Worm (Caenorhabditis elegans) whole organism, L3 larva: ENCODE data around the gene fipr-9.

Experiments used
- R02D3.7 ChIP-seq: fragments of 150-350 bp; optimal IDR thresholded peaks from 2 replicates; lab custom pipeline; 2014; ENCODE audit warnings: missing biosample characterization, missing genetic modification characterization
- aly-2 ChIP-seq: fragments of 150-350 bp; optimal IDR thresholded peaks from 2 replicates; lab custom pipeline; 2014; ENCODE audit warnings: missing biosample characterization, missing genetic modification characterization
- ama-1 ChIP-seq: fragments of 150-350 bp; optimal IDR thresholded peaks from 2 replicates; lab custom pipeline; 2018
- ceh-16 ChIP-seq: sonication (generic microtip); optimal IDR thresholded peaks from 2 replicates; lab custom pipeline; 2017; ENCODE audit warnings: missing biosample characterization, missing genetic modification characterization
- ceh-28 ChIP-seq: fragments of 150-350 bp; optimal IDR thresholded peaks from 2 replicates; lab custom pipeline; 2014; ENCODE audit warnings: missing biosample characterization, missing genetic modification reagents, missing genetic modification characterization
- ceh-82 ChIP-seq: fragments of 150-350 bp; optimal IDR thresholded peaks from 2 replicates; lab custom pipeline; 2014; ENCODE audit warnings: missing biosample characterization, missing genetic modification characterization
- ceh-9 ChIP-seq: sonication (generic microtip); optimal IDR thresholded peaks from 2 replicates; lab custom pipeline; 2018; ENCODE audit warnings: missing biosample characterization, missing genetic modification characterization
- daf-12 ChIP-seq: fragments of 150-350 bp; optimal IDR thresholded peaks from 2 replicates; lab custom pipeline; 2014; ENCODE audit warnings: missing biosample characterization, missing genetic modification reagents, missing genetic modification characterization
- egl-27 ChIP-seq: sonication (generic microtip); optimal IDR thresholded peaks from 4 replicates; lab custom pipeline; 2017; ENCODE audit warnings: missing biosample characterization, missing genetic modification reagents, missing genetic modification characterization
- egl-5 ChIP-seq: fragments of 150-350 bp; optimal IDR thresholded peaks from 2 replicates; lab custom pipeline; 2017; ENCODE audit warnings: missing biosample characterization, missing genetic modification reagents, missing genetic modification characterization, inconsistent platforms
- elt-2 ChIP-seq: sonication (generic microtip); optimal IDR thresholded peaks from 2 replicates; lab custom pipeline; 2016; ENCODE audit warnings: missing genetic modification reagents, mild to moderate bottlenecking, missing genetic modification characterization, missing compliant biosample characterization
- eor-1 ChIP-seq, 2 experiments: fragments of 150-350 bp; optimal IDR thresholded peaks; 2 replicates each; lab custom pipeline; 2014 to 2018; ENCODE audit warnings: missing biosample characterization in 2 of 2, missing genetic modification characterization in 2 of 2
- fkh-2 ChIP-seq: fragments of 150-350 bp; optimal IDR thresholded peaks from 2 replicates; lab custom pipeline; 2014; ENCODE audit warnings: missing biosample characterization, missing genetic modification reagents, missing genetic modification characterization
- fos-1 ChIP-seq: fragments of 150-350 bp; optimal IDR thresholded peaks from 2 replicates; lab custom pipeline; 2014; ENCODE audit warnings: missing biosample characterization, missing genetic modification characterization
- jun-1 ChIP-seq: fragments of 150-350 bp; optimal IDR thresholded peaks from 2 replicates; lab custom pipeline; 2014; ENCODE audit warnings: missing biosample characterization, missing genetic modification reagents, missing genetic modification characterization
- lin-15B ChIP-seq: fragments of 150-350 bp; optimal IDR thresholded peaks from 2 replicates; lab custom pipeline; 2014; ENCODE audit warnings: missing biosample characterization, missing genetic modification characterization
- lin-39 ChIP-seq: fragments of 150-350 bp; optimal IDR thresholded peaks from 2 replicates; lab custom pipeline; 2018; ENCODE audit warnings: missing biosample characterization, missing genetic modification reagents, missing genetic modification characterization
- lsy-12 ChIP-seq: sonication (generic microtip); optimal IDR thresholded peaks from 2 replicates; lab custom pipeline; 2016; ENCODE audit warnings: mild to moderate bottlenecking, missing genetic modification characterization, missing compliant biosample characterization
- mdl-1 ChIP-seq: fragments of 150-350 bp; optimal IDR thresholded peaks from 2 replicates; lab custom pipeline; 2014; ENCODE audit warnings: missing biosample characterization, missing genetic modification characterization
- mml-1 ChIP-seq: fragments of 150-350 bp; sonication (generic microtip); optimal IDR thresholded peaks from 3 replicates; lab custom pipeline; 2014; ENCODE audit warnings: missing biosample characterization, missing genetic modification characterization
- nfya-1 ChIP-seq: sonication (generic microtip); optimal IDR thresholded peaks from 2 replicates; lab custom pipeline; 2017; ENCODE audit warnings: missing genetic modification characterization, mild to moderate bottlenecking, missing compliant biosample characterization, antibody characterized with exemption, moderate library complexity; ENCODE audit not compliant: insufficient read depth
- nhr-12 ChIP-seq: fragments of 150-350 bp; optimal IDR thresholded peaks from 2 replicates; lab custom pipeline; 2014; ENCODE audit warnings: missing biosample characterization, missing genetic modification characterization
- nhr-23 ChIP-seq: fragments of 150-350 bp; optimal IDR thresholded peaks from 2 replicates; lab custom pipeline; 2014; ENCODE audit warnings: missing biosample characterization, missing genetic modification reagents, missing genetic modification characterization
- nhr-25 ChIP-seq: sonication (generic microtip); optimal IDR thresholded peaks from 2 replicates; lab custom pipeline; 2017; ENCODE audit warnings: missing biosample characterization, missing genetic modification characterization
- nhr-28 ChIP-seq: fragments of 150-350 bp; optimal IDR thresholded peaks from 2 replicates; lab custom pipeline; 2014; ENCODE audit warnings: missing biosample characterization, missing genetic modification characterization
- nhr-43 ChIP-seq: sonication (generic microtip); optimal IDR thresholded peaks from 2 replicates; lab custom pipeline; 2016; ENCODE audit warnings: mild to moderate bottlenecking, missing genetic modification characterization, missing compliant biosample characterization; ENCODE audit not compliant: poor library complexity, severe bottlenecking
- nhr-76 ChIP-seq: fragments of 150-350 bp; sonication (generic microtip); optimal IDR thresholded peaks from 5 replicates; lab custom pipeline; 2014; ENCODE audit warnings: missing biosample characterization, missing genetic modification characterization
- nhr-77 ChIP-seq: fragments of 150-350 bp; optimal IDR thresholded peaks from 2 replicates; lab custom pipeline; 2014; ENCODE audit warnings: missing biosample characterization, missing genetic modification characterization
- pha-4 ChIP-seq: fragments of 150-350 bp; optimal IDR thresholded peaks from 2 replicates; lab custom pipeline; 2014; ENCODE audit warnings: missing biosample characterization, missing genetic modification reagents, missing genetic modification characterization
- pqm-1 ChIP-seq: fragments of 150-350 bp; optimal IDR thresholded peaks from 2 replicates; lab custom pipeline; 2017; ENCODE audit warnings: missing biosample characterization, missing genetic modification characterization, inconsistent platforms
- skn-1 ChIP-seq: fragments of 150-350 bp; optimal IDR thresholded peaks from 2 replicates; lab custom pipeline; 2014; ENCODE audit warnings: missing biosample characterization, missing genetic modification characterization
- snpc-4 ChIP-seq: fragments of 150-350 bp; optimal IDR thresholded peaks from 2 replicates; lab custom pipeline; 2014; ENCODE audit warnings: missing biosample characterization, missing genetic modification characterization
- tbx-2 ChIP-seq: sonication (generic microtip); optimal IDR thresholded peaks from 2 replicates; lab custom pipeline; 2016; ENCODE audit warnings: mild to moderate bottlenecking, missing genetic modification characterization, missing compliant biosample characterization
- unc-39 ChIP-seq: sonication (generic microtip); optimal IDR thresholded peaks from 4 replicates; lab custom pipeline; 2017; ENCODE audit warnings: missing biosample characterization, missing genetic modification characterization
- unc-62 ChIP-seq: fragments of 150-350 bp; sonication (generic microtip); optimal IDR thresholded peaks from 4 replicates; lab custom pipeline; 2014; ENCODE audit warnings: missing biosample characterization, missing genetic modification reagents, missing genetic modification characterization
- zag-1 ChIP-seq: fragments of 150-350 bp; optimal IDR thresholded peaks from 2 replicates; lab custom pipeline; 2014; ENCODE audit warnings: missing biosample characterization, missing genetic modification characterization
- ztf-11 ChIP-seq: fragments of 150-350 bp; optimal IDR thresholded peaks from 2 replicates; lab custom pipeline; 2014; ENCODE audit warnings: missing biosample characterization, missing genetic modification characterization

fipr-9 gene

DNA sequence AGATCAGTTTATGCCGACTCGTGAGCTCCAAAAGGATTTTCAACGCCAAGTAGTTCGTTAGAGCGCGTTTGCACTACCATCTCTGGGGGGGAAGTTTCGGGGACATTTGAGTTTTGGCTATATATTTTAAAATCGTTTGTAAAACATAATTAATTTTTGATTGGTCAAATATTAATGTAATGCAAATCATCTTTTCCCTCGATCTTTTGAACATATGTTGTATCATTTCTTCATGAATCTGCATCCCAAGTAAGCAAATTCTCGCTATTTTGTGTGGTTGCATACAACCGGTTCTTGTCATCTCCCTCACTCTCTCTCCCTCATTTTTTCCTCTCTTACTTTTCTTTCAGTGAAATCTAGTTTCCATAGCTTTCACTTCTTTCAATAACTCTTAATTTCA, 43.3 kb upstream of the fipr-9 start:
- TF ChIP-seq nfya-1 (tag; lab: Kevin White, UChicago) (peak; percentile 45), fkh-2 (tag; lab: Kevin White, UChicago) (no peak), mml-1 (tag; lab: Kevin White, UChicago) (no peak), jun-1 (peak; percentile 10), unc-62 (no peak), lin-15B (tag; lab: Kevin White, UChicago) (peak; percentile 72), ceh-9 (tag; lab: Kevin White, UChicago) (no peak), mdl-1 (tag; lab: Kevin White, UChicago) (no peak), ceh-82 (tag; lab: Kevin White, UChicago) (no peak), nhr-25 (peak; percentile 85), daf-12 (tag; lab: Kevin White, UChicago) (no peak), tbx-2 (tag; lab: Kevin White, UChicago) (no peak), ama-1 (lab: Kevin White, UChicago) (no peak), aly-2 (tag; lab: Kevin White, UChicago) (no peak), zag-1 (tag; lab: Kevin White, UChicago) (no peak), R02D3.7 (tag; lab: Kevin White, UChicago) (no peak), elt-2 (tag; lab: Kevin White, UChicago) (peak; percentile 14), ztf-11 (tag; lab: Kevin White, UChicago) (no peak), egl-27 (tag; lab: Kevin White, UChicago) (no peak), unc-39 (tag; lab: Kevin White, UChicago) (no peak), snpc-4 (tag; lab: Kevin White, UChicago) (peak; percentile 45), pqm-1 (tag; lab: Kevin White, UChicago) (peak; percentile 9), pha-4 (tag; lab: Kevin White, UChicago) (peak; percentile 73), skn-1 (tag; lab: Kevin White, UChicago) (peak; percentile 69), egl-5 (tag; lab: Kevin White, UChicago) (no peak), fos-1 (tag; lab: Kevin White, UChicago) (no peak), nhr-76 (no peak), lin-39 (no peak), nhr-23 (peak; percentile 42), nhr-28 (no peak), ceh-28 (no peak), nhr-43 (tag; lab: Kevin White, UChicago) (peak; percentile 66)

ce11 chrV:10179235-10179634, 42.2 kb upstream of the fipr-9 start, which contains the start of gene cul-5:
cul-5 (plus strand) TSS chrV:10179535.
- peak; percentile 28 for TF ChIP-seq elt-2 (tag; lab: Kevin White, UChicago)
- peak; percentile 29 for TF ChIP-seq pha-4 (tag; lab: Kevin White, UChicago)
- no peak for TF ChIP-seq egl-27 (tag; lab: Kevin White, UChicago)
- TF ChIP-seq mml-1 (tag; lab: Kevin White, UChicago), result no peak
- no peak for TF ChIP-seq unc-62
- TF ChIP-seq ceh-16 (tag; lab: Kevin White, UChicago), result no peak
- TF ChIP-seq pqm-1 (tag; lab: Kevin White, UChicago), result peak; percentile 35

DNA sequence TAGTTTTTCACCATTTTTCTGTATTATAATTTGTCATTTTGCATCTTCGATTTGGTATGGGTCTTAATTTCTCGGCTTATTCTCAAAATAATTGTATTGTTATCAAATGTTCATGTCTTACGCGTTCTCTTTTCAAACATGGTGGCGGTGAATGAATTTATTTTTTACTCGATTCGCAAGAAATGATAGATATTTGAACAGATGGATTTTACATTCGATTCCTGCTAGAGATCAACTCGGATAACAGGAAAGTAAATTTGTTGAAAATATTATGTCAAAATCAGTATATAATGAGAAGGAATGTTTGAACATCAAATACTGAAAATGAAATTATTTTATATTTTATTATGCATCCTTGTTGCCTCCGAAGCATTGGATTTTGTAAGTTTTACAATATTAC, 38.5 kb upstream of the fipr-9 start, which contains the start of gene ZK856.4:
TSS of gene ZK856.4 (plus strand) at position 301 of the 400 bp plus-strand sequence.
- TF ChIP-seq ceh-82 (tag; lab: Kevin White, UChicago), result no peak
- TF ChIP-seq fkh-2 (tag; lab: Kevin White, UChicago), result no peak
- TF ChIP-seq snpc-4 (tag; lab: Kevin White, UChicago), result no peak
- no peak for TF ChIP-seq aly-2 (tag; lab: Kevin White, UChicago)
- TF ChIP-seq daf-12 (tag; lab: Kevin White, UChicago), result no peak
- TF ChIP-seq eor-1 (tag; optimal IDR thresholded peaks at IDR 0.05; lab: Kevin White, UChicago), result no peak
- TF ChIP-seq R02D3.7 (tag; lab: Kevin White, UChicago), result no peak
- no peak for TF ChIP-seq ceh-28
- TF ChIP-seq fos-1 (tag; lab: Kevin White, UChicago), result no peak
- TF ChIP-seq egl-5 (tag; lab: Kevin White, UChicago), result no peak
- no peak for TF ChIP-seq nhr-25
- no peak for TF ChIP-seq mdl-1 (tag; lab: Kevin White, UChicago)
- TF ChIP-seq mml-1 (tag; lab: Kevin White, UChicago), result no peak
- no peak for TF ChIP-seq nhr-77
- no peak for TF ChIP-seq jun-1
- TF ChIP-seq ceh-16 (tag; lab: Kevin White, UChicago), result no peak
- TF ChIP-seq nfya-1 (tag; lab: Kevin White, UChicago), result no peak
- no peak for TF ChIP-seq lsy-12 (tag; lab: Kevin White, UChicago)
- no peak for TF ChIP-seq nhr-43 (tag; lab: Kevin White, UChicago)
- no peak for TF ChIP-seq nhr-12
